Fruit fly (Drosophila melanogaster) whole organism, embryonic: ENCODE results near the gene CheB38b.

ENCODE experiments used
- ATbp ChIP-seq: fragments of 200-800 bp; sonication (Bioruptor generic); optimal IDR thresholded peaks from 2 replicates; lab custom pipeline; 2017; ENCODE audit warnings: missing biosample characterization, mild to moderate bottlenecking, missing genetic modification characterization, missing genetic modification reagents
- Bdp1 ChIP-seq: fragments of 200-800 bp; sonication (Bioruptor generic); optimal IDR thresholded peaks from 3 replicates; lab custom pipeline; 2016; ENCODE audit warnings: missing biosample characterization, missing genetic modification characterization
- CG11456 ChIP-seq: fragments of 200-800 bp; sonication (Bioruptor generic); IDR thresholded peaks from 3 replicates; pipeline ENCODE4 v1.3.6; 2022; ENCODE audit warnings: missing biosample characterization, missing genetic modification characterization
- CG13894 ChIP-seq: fragments of 200-800 bp; sonication (Bioruptor generic); optimal IDR thresholded peaks from 3 replicates; lab custom pipeline; 2018; ENCODE audit warnings: missing biosample characterization, mild to moderate bottlenecking, missing genetic modification characterization, moderate library complexity
- CG15696 ChIP-seq: fragments of 200-800 bp; sonication (Bioruptor generic); optimal IDR thresholded peaks from 2 replicates; lab custom pipeline; 2019; ENCODE audit warnings: missing biosample characterization, mild to moderate bottlenecking, missing genetic modification characterization, moderate library complexity
- CG30020 ChIP-seq: fragments of 200-800 bp; optimal IDR thresholded peaks from 2 replicates; lab custom pipeline; 2019; ENCODE audit warnings: missing biosample characterization, mild to moderate bottlenecking, missing genetic modification characterization, moderate library complexity
- CG3281 ChIP-seq: fragments of 200-800 bp; sonication (Bioruptor generic); optimal IDR thresholded peaks from 3 replicates; lab custom pipeline; 2017; ENCODE audit warnings: missing biosample characterization, mild to moderate bottlenecking, missing genetic modification characterization
- CG4282 ChIP-seq: fragments of 200-800 bp; sonication (Bioruptor generic); optimal IDR thresholded peaks from 2 replicates; lab custom pipeline; 2016; ENCODE audit warnings: missing biosample characterization, missing genetic modification characterization
- CG43689 ChIP-seq: fragments of 200-800 bp; sonication (Bioruptor generic); IDR thresholded peaks from 2 replicates; pipeline ENCODE4 v1.3.6; 2022; ENCODE audit warnings: missing biosample characterization, missing genetic modification characterization
- CG4424 ChIP-seq: fragments of 200-800 bp; sonication (Bioruptor generic); optimal IDR thresholded peaks from 3 replicates; lab custom pipeline; 2016; ENCODE audit warnings: missing biosample characterization, missing genetic modification characterization
- CG4617 ChIP-seq: fragments of 200-800 bp; sonication (Bioruptor generic); optimal IDR thresholded peaks from 3 replicates; lab custom pipeline; 2016; ENCODE audit warnings: missing biosample characterization, missing genetic modification characterization, borderline replicate concordance
- CG5180 ChIP-seq: fragments of 200-800 bp; sonication (Bioruptor generic); optimal IDR thresholded peaks from 3 replicates; lab custom pipeline; 2017; ENCODE audit warnings: missing biosample characterization, missing genetic modification characterization, mild to moderate bottlenecking, moderate library complexity, missing genetic modification reagents
- CG5245 ChIP-seq: fragments of 200-800 bp; sonication (Bioruptor generic); optimal IDR thresholded peaks from 3 replicates; lab custom pipeline; 2016; ENCODE audit warnings: missing biosample characterization, missing genetic modification characterization
- CG7928 ChIP-seq: fragments of 200-800 bp; sonication (Bioruptor generic); optimal IDR thresholded peaks from 2 replicates; lab custom pipeline; 2017; ENCODE audit warnings: missing biosample characterization, mild to moderate bottlenecking, missing genetic modification characterization
- CG8290 ChIP-seq, 3 experiments: fragments of 200-800 bp; sonication (Bioruptor generic); optimal IDR thresholded peaks; 2 replicates each; lab custom pipeline; 2016 to 2019; ENCODE audit warnings: missing biosample characterization in 3 of 3, missing genetic modification characterization in 3 of 3, mild to moderate bottlenecking in 2 of 3, moderate library complexity in 1 of 3
- CG8359 ChIP-seq: fragments of 200-800 bp; sonication (Bioruptor generic); optimal IDR thresholded peaks from 2 replicates; lab custom pipeline; 2017; ENCODE audit warnings: missing biosample characterization, mild to moderate bottlenecking, missing genetic modification characterization, borderline replicate concordance
- CG9797 ChIP-seq: fragments of 200-800 bp; sonication (Bioruptor generic); optimal IDR thresholded peaks from 3 replicates; lab custom pipeline; 2018; ENCODE audit warnings: missing biosample characterization, mild to moderate bottlenecking, missing genetic modification characterization
- CG9876 ChIP-seq: fragments of 200-800 bp; sonication (Bioruptor generic); optimal IDR thresholded peaks from 2 replicates; lab custom pipeline; 2016; ENCODE audit warnings: missing biosample characterization, missing genetic modification characterization
- CkIIα-i1 ChIP-seq: fragments of 200-800 bp; sonication (Bioruptor generic); IDR thresholded peaks from 2 replicates; pipeline ENCODE4 v1.3.6; 2022; ENCODE audit warnings: missing biosample characterization, missing genetic modification characterization
- E2f2 ChIP-seq: fragments of 200-800 bp; sonication (Bioruptor generic); IDR thresholded peaks from 2 replicates; pipeline ENCODE4 v1.3.6; 2022; ENCODE audit warnings: missing biosample characterization, missing genetic modification characterization
- Fer1 ChIP-seq: fragments of 200-800 bp; sonication (Bioruptor generic); optimal IDR thresholded peaks from 2 replicates; lab custom pipeline; 2017; ENCODE audit warnings: missing biosample characterization, mild to moderate bottlenecking, missing genetic modification characterization
- Hand ChIP-seq: fragments of 200-800 bp; sonication (Bioruptor generic); optimal IDR thresholded peaks from 2 replicates; lab custom pipeline; 2017; ENCODE audit warnings: mild to moderate bottlenecking, missing biosample characterization, missing genetic modification reagents, missing genetic modification characterization
- Hr51 ChIP-seq, 2 experiments: fragments of 200-800 bp; sonication (Bioruptor generic); optimal IDR thresholded peaks; 2 replicates in 1 of 2; 3 replicates in 1 of 2; lab custom pipeline; 2016 to 2018; ENCODE audit warnings: missing biosample characterization in 2 of 2, missing genetic modification characterization in 2 of 2, mild to moderate bottlenecking in 1 of 2, moderate library complexity in 1 of 2
- Kr ChIP-seq: fragments of 200-800 bp; sonication (Bioruptor generic); optimal IDR thresholded peaks from 2 replicates; lab custom pipeline; 2017; ENCODE audit warnings: missing biosample characterization, mild to moderate bottlenecking, missing genetic modification characterization
- MTF-1 ChIP-seq: fragments of 200-800 bp; sonication (Bioruptor generic); optimal IDR thresholded peaks from 2 replicates; lab custom pipeline; 2018; ENCODE audit warnings: missing biosample characterization, mild to moderate bottlenecking, missing genetic modification characterization, borderline replicate concordance
- Mrtf ChIP-seq: fragments of 200-800 bp; sonication (Bioruptor generic); IDR thresholded peaks from 3 replicates; pipeline ENCODE4 v1.3.6; 2022; ENCODE audit warnings: missing biosample characterization, missing genetic modification characterization
- Myb ChIP-seq: fragments of 200-800 bp; sonication (Bioruptor generic); optimal IDR thresholded peaks from 2 replicates; lab custom pipeline; 2016; ENCODE audit warnings: missing biosample characterization, missing genetic modification characterization
- Six4 ChIP-seq: fragments of 200-800 bp; sonication (Bioruptor generic); optimal IDR thresholded peaks from 2 replicates; lab custom pipeline; 2016; ENCODE audit warnings: missing biosample characterization, missing genetic modification characterization
- Sry-δ ChIP-seq: fragments of 200-800 bp; sonication (Bioruptor generic); optimal IDR thresholded peaks from 2 replicates; lab custom pipeline; 2016; ENCODE audit warnings: missing biosample characterization, missing genetic modification characterization
- ab ChIP-seq: fragments of 200-800 bp; sonication (Bioruptor generic); optimal IDR thresholded peaks from 2 replicates; lab custom pipeline; 2016; ENCODE audit warnings: missing biosample characterization, missing genetic modification characterization
- ac ChIP-seq: fragments of 200-800 bp; sonication (Bioruptor generic); optimal IDR thresholded peaks from 3 replicates; lab custom pipeline; 2017; ENCODE audit warnings: missing biosample characterization, mild to moderate bottlenecking, missing genetic modification characterization
- ato ChIP-seq: fragments of 200-800 bp; sonication (Bioruptor generic); IDR thresholded peaks from 2 replicates; pipeline ENCODE4 v1.3.6; 2022; ENCODE audit warnings: missing biosample characterization, missing genetic modification characterization; ENCODE audit not compliant: partially characterized antibody
- bab2 ChIP-seq: fragments of 200-800 bp; sonication (Bioruptor generic); optimal IDR thresholded peaks from 2 replicates; lab custom pipeline; 2016; ENCODE audit warnings: missing biosample characterization, missing genetic modification characterization
- crp ChIP-seq, 2 experiments: fragments of 200-800 bp; sonication (Bioruptor generic); optimal IDR thresholded peaks; 2 replicates in 1 of 2; 3 replicates in 1 of 2; lab custom pipeline; 2017; ENCODE audit warnings: missing biosample characterization in 2 of 2, missing genetic modification characterization in 2 of 2, mild to moderate bottlenecking in 1 of 2, moderate library complexity in 1 of 2
- dan ChIP-seq: fragments of 200-800 bp; sonication (Bioruptor generic); IDR thresholded peaks from 2 replicates; pipeline ENCODE4 v1.3.6; 2022; ENCODE audit warnings: missing biosample characterization, missing genetic modification characterization
- gsb-n ChIP-seq: fragments of 200-800 bp; sonication (Bioruptor generic); optimal IDR thresholded peaks from 3 replicates; lab custom pipeline; 2018; ENCODE audit warnings: missing biosample characterization, mild to moderate bottlenecking, missing genetic modification characterization
- h ChIP-seq: fragments of >200 bp; optimal IDR thresholded peaks from 2 replicates; lab custom pipeline; 2017
- kni ChIP-seq: fragments of 200-800 bp; sonication (Bioruptor generic); optimal IDR thresholded peaks from 3 replicates; lab custom pipeline; 2017; ENCODE audit warnings: mild to moderate bottlenecking, missing biosample characterization, missing genetic modification reagents, missing genetic modification characterization
- odd ChIP-seq: fragments of 200-800 bp; sonication (Bioruptor generic); optimal IDR thresholded peaks from 2 replicates; lab custom pipeline; 2017; ENCODE audit warnings: missing biosample characterization, mild to moderate bottlenecking, missing genetic modification characterization
- p53 ChIP-seq: fragments of 200-800 bp; sonication (Bioruptor generic); optimal IDR thresholded peaks from 2 replicates; lab custom pipeline; 2016; ENCODE audit warnings: missing biosample characterization, missing genetic modification characterization
- pnt ChIP-seq: fragments of 200-800 bp; sonication (Bioruptor generic); optimal IDR thresholded peaks from 3 replicates; lab custom pipeline; 2016; ENCODE audit warnings: missing biosample characterization, missing genetic modification characterization
- run ChIP-seq: fragments of 200-800 bp; sonication (Bioruptor generic); optimal IDR thresholded peaks from 3 replicates; lab custom pipeline; 2018; ENCODE audit warnings: missing biosample characterization, mild to moderate bottlenecking, missing genetic modification characterization
- sc ChIP-seq, 3 experiments: fragments of >200 bp in 2 of 3; fragments of 200-800 bp in 1 of 3; sonication (Bioruptor generic) in 1 of 3; optimal IDR thresholded peaks; 2 replicates in 2 of 3; 3 replicates in 1 of 3; lab custom pipeline; 2017; ENCODE audit warnings: mild to moderate bottlenecking in 1 of 3, missing biosample characterization in 1 of 3, missing genetic modification characterization in 1 of 3, missing genetic modification reagents in 1 of 3
- sens ChIP-seq: fragments of 200-800 bp; sonication (Bioruptor generic); peaks from one replicate; lab custom pipeline; 2016; ENCODE audit warnings: missing biosample characterization, missing genetic modification characterization
- sim ChIP-seq: fragments of 200-800 bp; sonication (Bioruptor generic); IDR thresholded peaks from 2 replicates; pipeline ENCODE4 v1.3.6; 2022; ENCODE audit warnings: missing biosample characterization, missing genetic modification characterization
- sima ChIP-seq: fragments of 200-800 bp; sonication (Bioruptor generic); optimal IDR thresholded peaks from 2 replicates; lab custom pipeline; 2016; ENCODE audit warnings: missing biosample characterization, missing genetic modification characterization
- unpg ChIP-seq: fragments of 200-800 bp; sonication (Bioruptor generic); optimal IDR thresholded peaks from 3 replicates; lab custom pipeline; 2018; ENCODE audit warnings: missing biosample characterization, mild to moderate bottlenecking, missing genetic modification characterization, moderate library complexity
- zf30C ChIP-seq: fragments of 200-800 bp; sonication (Bioruptor generic); optimal IDR thresholded peaks from 3 replicates; lab custom pipeline; 2018; ENCODE audit warnings: missing biosample characterization, mild to moderate bottlenecking, missing genetic modification characterization

Gene CheB38b

dm6 chr2L:20864764-20865265 is 47.7 kb upstream of the CheB38b start, which contains the start of gene CG9338 (continued):
- no peak for TF ChIP-seq zf30C (GFP tag; lab: Kevin White, UChicago)
- TF ChIP-seq CG15696 = peak; percentile 74
- TF ChIP-seq sc (optimal IDR thresholded peaks at IDR 0.05; lab: Kevin White, UChicago) = no peak
- TF ChIP-seq sc (GFP tag; optimal IDR thresholded peaks at IDR 0.05; lab: Kevin White, UChicago) = peak; percentile 22
- peak; percentile 48 for TF ChIP-seq CG5245 (GFP tag; lab: Kevin White, UChicago)
- no peak for TF ChIP-seq CG4282 (GFP tag; lab: Kevin White, UChicago)
- no peak for TF ChIP-seq h (lab: Kevin White, UChicago)
- peak; percentile 63 for TF ChIP-seq run (tag; lab: Kevin White, UChicago)
- TF ChIP-seq CG4424 (GFP tag; lab: Kevin White, UChicago) = peak; percentile 95
- peak; percentile 77 for TF ChIP-seq pnt (GFP tag; lab: Kevin White, UChicago)
- peak; percentile 88 for TF ChIP-seq kni (GFP tag; lab: Kevin White, UChicago)
- TF ChIP-seq p53 (GFP tag; lab: Kevin White, UChicago) = peak; percentile 53
- peak; percentile 83 for TF ChIP-seq odd
- no peak for TF ChIP-seq CG43689
- peak; percentile 68 for TF ChIP-seq Myb (GFP tag; lab: Kevin White, UChicago)
- peak; percentile 74 for TF ChIP-seq sima
- peak in 1 of 2 experiments; percentile 32 for TF ChIP-seq crp (GFP tag; optimal IDR thresholded peaks at IDR 0.05; lab: Kevin White, UChicago)
- TF ChIP-seq CG5180 (GFP tag; lab: Kevin White, UChicago) = peak; percentile 88
- TF ChIP-seq CG30020 = peak; percentile 24
- peak; percentile 37 for TF ChIP-seq CG9797 (GFP tag; lab: Kevin White, UChicago)
- TF ChIP-seq Kr = no peak
- no peak for TF ChIP-seq CkIIα-i1 (GFP tag; lab: Robert Waterston, UW)
- peak; percentile 17 for TF ChIP-seq Sry-δ
- peak; percentile 68 for TF ChIP-seq Hand (GFP tag; lab: Kevin White, UChicago)
- TF ChIP-seq dan (GFP tag; lab: Robert Waterston, UW) = peak; percentile 47; the same call in 1 of the 2 replicates
- TF ChIP-seq MTF-1 = peak; percentile 36
- peak; percentile 74 for TF ChIP-seq ATbp (GFP tag; lab: Kevin White, UChicago)
- TF ChIP-seq Bdp1 (GFP tag; lab: Kevin White, UChicago) = peak; percentile 48
- peak; percentile 85 for TF ChIP-seq CG8359 (GFP tag; lab: Kevin White, UChicago)
- TF ChIP-seq CG13894 (tag; lab: Kevin White, UChicago) = peak; percentile 90
- TF ChIP-seq Hr51 (GFP tag; optimal IDR thresholded peaks at IDR 0.05; lab: Kevin White, UChicago) = peak; percentile 56 to 85
- TF ChIP-seq CG4617 (GFP tag; lab: Kevin White, UChicago) = peak; percentile 16
- peak; percentile 62; the same call in 2 of the 3 replicates for TF ChIP-seq Mrtf (GFP tag; lab: Robert Waterston, UW)
- TF ChIP-seq CG11456 (GFP tag; lab: Robert Waterston, UW) = no peak; the same call in 1 of the 3 replicates
- TF ChIP-seq Fer1 (GFP tag; lab: Kevin White, UChicago) = peak; percentile 97
- peak; percentile 48; the same call in 1 of the 2 replicates for TF ChIP-seq E2f2 (GFP tag; lab: Robert Waterston, UW)
- peak; percentile 43 for TF ChIP-seq gsb-n
- TF ChIP-seq bab2 (GFP tag; lab: Kevin White, UChicago) = peak; percentile 76
- no peak; the same call in 1 of the 2 replicates for TF ChIP-seq sim (GFP tag; lab: Robert Waterston, UW)
- TF ChIP-seq ab = peak; percentile 55
- peak; percentile 70 for TF ChIP-seq CG7928
- TF ChIP-seq CG9876 (GFP tag; lab: Kevin White, UChicago) = peak; percentile 46
- peak; percentile 76 for TF ChIP-seq unpg (GFP tag; lab: Kevin White, UChicago)
- peak; percentile 96 for TF ChIP-seq sens (GFP tag; lab: Kevin White, UChicago)
- peak; percentile 92 for TF ChIP-seq Six4 (GFP tag; lab: Kevin White, UChicago)
- TF ChIP-seq ac (GFP tag; lab: Kevin White, UChicago) = no peak
- peak; percentile 40 for TF ChIP-seq CG8290 (GFP tag; optimal IDR thresholded peaks at IDR 0.05; lab: Kevin White, UChicago)
- TF ChIP-seq CG8290 (tag; optimal IDR thresholded peaks at IDR 0.05; lab: Kevin White, UChicago) = peak; percentile 14 to 60
- TF ChIP-seq CG3281 = peak; percentile 95
- TF ChIP-seq ato (GFP tag; lab: Robert Waterston, UW) = peak; percentile 54; the same call in 1 of the 2 replicates
